Worm (Caenorhabditis elegans) whole organism, L1 larva: ENCODE data around the gene fbxa-114.

ENCODE experiments used
- aha-1 ChIP-seq: fragments of 150-350 bp; optimal IDR thresholded peaks from 2 replicates; lab custom pipeline; 2014; ENCODE audit warnings: missing biosample characterization, missing genetic modification characterization
- alr-1 ChIP-seq: fragments of 200-800 bp; sonication (Bioruptor generic); optimal IDR thresholded peaks from 2 replicates; lab custom pipeline; 2018; ENCODE audit warnings: borderline replicate concordance, mild to moderate bottlenecking, missing genetic modification characterization, missing compliant biosample characterization
- aly-2 ChIP-seq: fragments of 150-350 bp; optimal IDR thresholded peaks from 2 replicates; lab custom pipeline; 2014; ENCODE audit warnings: missing biosample characterization, missing genetic modification characterization
- efl-1 ChIP-seq, 4 experiments: fragments of 150-350 bp; optimal IDR thresholded peaks in 3 of 4; peaks in 1 of 4; 1 replicate in 1 of 4; 2 replicates in 3 of 4; lab custom pipeline; 2014; ENCODE audit warnings: missing biosample characterization in 2 of 4, missing genetic modification characterization in 2 of 4, missing genetic modification reagents in 2 of 4
- egl-27 ChIP-seq, 2 experiments: fragments of 150-350 bp in 1 of 2; sonication (generic microtip); optimal IDR thresholded peaks; 3 replicates each; lab custom pipeline; 2017 to 2018; ENCODE audit warnings: missing biosample characterization in 2 of 2, missing genetic modification characterization in 2 of 2, missing genetic modification reagents in 2 of 2
- lin-15B ChIP-seq: fragments of 150-350 bp; sonication (generic microtip); optimal IDR thresholded peaks from 3 replicates; lab custom pipeline; 2014; ENCODE audit warnings: missing biosample characterization, missing genetic modification characterization
- lin-39 ChIP-seq: fragments of 150-350 bp; optimal IDR thresholded peaks from 2 replicates; lab custom pipeline; 2014; ENCODE audit warnings: missing biosample characterization, missing genetic modification reagents, missing genetic modification characterization
- nhr-11 ChIP-seq: fragments of 150-350 bp; optimal IDR thresholded peaks from 2 replicates; lab custom pipeline; 2014; ENCODE audit warnings: missing biosample characterization, missing genetic modification characterization
- nhr-77 ChIP-seq: fragments of 150-350 bp; optimal IDR thresholded peaks from 2 replicates; lab custom pipeline; 2014; ENCODE audit warnings: missing biosample characterization, missing genetic modification characterization
- pax-3 ChIP-seq: fragments of 200-800 bp; sonication (Bioruptor generic); optimal IDR thresholded peaks from 2 replicates; lab custom pipeline; 2018; ENCODE audit warnings: mild to moderate bottlenecking, missing genetic modification characterization, moderate library complexity, missing compliant biosample characterization
- ztf-11 ChIP-seq, 2 experiments: sonication (generic microtip); optimal IDR thresholded peaks; 2 replicates each; lab custom pipeline; 2016 to 2017; ENCODE audit warnings: missing genetic modification characterization in 2 of 2, missing biosample characterization in 1 of 2, missing compliant biosample characterization in 1 of 2

ce11 chrV:20188790-20189189 lies 12.6 kb upstream of the fbxa-114 start, which contains the start of gene fbxa-116:
- TF ChIP-seq efl-1 (optimal IDR thresholded peaks at IDR 0.05; lab: Kevin White, UChicago) (no peak), efl-1 (GFP tag; optimal IDR thresholded peaks at IDR 0.05 in 1 of 2; lab: Kevin White, UChicago) (no peak), aha-1 (tag; lab: Kevin White, UChicago) (no peak), aly-2 (tag; lab: Kevin White, UChicago) (no peak), egl-27 (tag; optimal IDR thresholded peaks at IDR 0.05; lab: Kevin White, UChicago) (no peak), ztf-11 (tag; optimal IDR thresholded peaks at IDR 0.05; lab: Kevin White, UChicago) (no peak), pax-3 (tag; lab: Kevin White, UChicago) (no peak), lin-15B (tag; lab: Kevin White, UChicago) (no peak), alr-1 (tag; lab: Kevin White, UChicago) (no peak), nhr-11 (tag; lab: Kevin White, UChicago) (no peak), nhr-77 (tag; lab: Kevin White, UChicago) (no peak), lin-39 (no peak)
